Worm (Caenorhabditis elegans): ENCODE results near the gene vha-8.
"Not testable (repeated sequence)": the region's sequence is repeated elsewhere in the genome, so short reads cannot be mapped to it uniquely, and the experiment has no call there.

vha-8 gene

ce11 chrIV:6827477-6827876 is 36.6 kb downstream of the vha-8 start, which contains the start of gene H20E11.2:
H20E11.2 (plus strand) TSS chrIV:6827777.
- not testable (repeated sequence) for TF ChIP-seq ztf-16 (tag; optimal IDR thresholded peaks at IDR 0.05); unc-55 (GFP tag; optimal IDR thresholded peaks at IDR 0.05); sox-4 (tag; optimal IDR thresholded peaks at IDR 0.05)

- no peak for TF ChIP-seq ceh-45 (GFP tag; IDR thresholded peaks at IDR 0.05)
- TF ChIP-seq ceh-30 (tag; optimal IDR thresholded peaks at IDR 0.05): no peak
- no peak for TF ChIP-seq T23F11.4 (GFP tag; optimal IDR thresholded peaks at IDR 0.05)
- no peak for TF ChIP-seq lin-11 (tag; optimal IDR thresholded peaks at IDR 0.05)
- no peak for TF ChIP-seq gmeb-2 (tag; optimal IDR thresholded peaks at IDR 0.05)
- TF ChIP-seq ceh-24 (tag; optimal IDR thresholded peaks at IDR 0.05): no peak
- no peak for TF ChIP-seq pha-4 (tag; optimal IDR thresholded peaks at IDR 0.05)
- no peak for TF ChIP-seq ref-2 (tag; optimal IDR thresholded peaks at IDR 0.05)
- TF ChIP-seq nhr-232 (tag; optimal IDR thresholded peaks at IDR 0.05): no peak
- TF ChIP-seq pqm-1 (tag; optimal IDR thresholded peaks at IDR 0.05): no peak
- TF ChIP-seq rnt-1 (tag; optimal IDR thresholded peaks at IDR 0.05): no peak
- no peak for TF ChIP-seq ama-1 (optimal IDR thresholded peaks at IDR 0.05)
- TF ChIP-seq lim-6 (tag; optimal IDR thresholded peaks at IDR 0.05): no peak
- no peak for TF ChIP-seq ceh-22 (tag; optimal IDR thresholded peaks at IDR 0.05)
- no peak for TF ChIP-seq ceh-6 (GFP tag; optimal IDR thresholded peaks at IDR 0.05)
- no peak for TF ChIP-seq pat-9 (tag; optimal IDR thresholded peaks at IDR 0.05)
- TF ChIP-seq unc-55 (GFP tag; optimal IDR thresholded peaks at IDR 0.05): no peak
- TF ChIP-seq ttx-3 (tag; optimal IDR thresholded peaks at IDR 0.05): no peak
These were observed 39.0 kb downstream of the vha-8 start, which contains the start of gene H20E11.1 for ce11 chrIV:6829902-6830301. H20E11.1 (plus strand) TSS chrIV:6830145.

ce11 chrIV:6832194-6832593 is 41.3 kb downstream of the vha-8 start:
- TF ChIP-seq npax-4 (tag; optimal IDR thresholded peaks at IDR 0.05): no peak
- TF ChIP-seq hlh-8 (tag; optimal IDR thresholded peaks at IDR 0.05): no peak

- TF ChIP-seq fkh-10 (GFP tag; optimal IDR thresholded peaks at IDR 0.05) (no peak), ceh-22 (tag; optimal IDR thresholded peaks at IDR 0.05) (no peak), hlh-30 (tag; optimal IDR thresholded peaks at IDR 0.05; ENCODE audit: insufficient read depth) (no peak), gmeb-2 (tag; optimal IDR thresholded peaks at IDR 0.05) (no peak), sox-4 (tag; optimal IDR thresholded peaks at IDR 0.05) (no peak), unc-3 (GFP tag; conservative IDR thresholded peaks at IDR 0.05) (no peak), unc-3 (tag; optimal IDR thresholded peaks at IDR 0.05) (no peak), madf-2 (tag; optimal IDR thresholded peaks at IDR 0.05) (no peak), hlh-8 (tag; optimal IDR thresholded peaks at IDR 0.05) (no peak), ceh-24 (tag; optimal IDR thresholded peaks at IDR 0.05) (no peak), T23F11.4 (GFP tag; optimal IDR thresholded peaks at IDR 0.05) (no peak), K09A11.1 (tag; optimal IDR thresholded peaks at IDR 0.05; ENCODE audit: insufficient read depth) (no peak), elt-2 (tag; optimal IDR thresholded peaks at IDR 0.05) (no peak), pax-1 (tag; optimal IDR thresholded peaks at IDR 0.05) (no peak), tbx-7 (tag; optimal IDR thresholded peaks at IDR 0.05) (no peak), ref-2 (tag; optimal IDR thresholded peaks at IDR 0.05) (no peak), nhr-232 (tag; optimal IDR thresholded peaks at IDR 0.05) (no peak), ceh-14 (tag; optimal IDR thresholded peaks at IDR 0.05) (no peak), lim-6 (tag; optimal IDR thresholded peaks at IDR 0.05) (no peak), nhr-11 (tag; optimal IDR thresholded peaks at IDR 0.05) (no peak), ceh-31 (tag; optimal IDR thresholded peaks at IDR 0.05) (no peak)
These were observed 42.7 kb downstream of the vha-8 start for ce11 chrIV:6833617-6834016.

- no peak for TF ChIP-seq sox-2 (GFP tag; IDR thresholded peaks at IDR 0.05)
- TF ChIP-seq nfya-1 (tag; optimal IDR thresholded peaks at IDR 0.05): no peak
- TF ChIP-seq unc-42 (tag; optimal IDR thresholded peaks at IDR 0.05): peak; percentile 23
- no peak for TF ChIP-seq che-1 (tag; optimal IDR thresholded peaks at IDR 0.05)
These were observed 43.8 kb downstream of the vha-8 start for ce11 chrIV:6834705-6835104.
